Worm (Caenorhabditis elegans) whole organism, late embryonic: ENCODE data around the gene Y53C12A.10.

ENCODE experiments used
- C08G9.2 ChIP-seq: sonication (generic microtip); optimal IDR thresholded peaks from 2 replicates; lab custom pipeline; 2016; ENCODE audit warnings: mild to moderate bottlenecking, missing genetic modification characterization, moderate library complexity, missing compliant biosample characterization
- F13H6.1 ChIP-seq: sonication (generic microtip); optimal IDR thresholded peaks from 2 replicates; lab custom pipeline; 2016; ENCODE audit warnings: missing genetic modification characterization, missing compliant biosample characterization
- K02D7.2 ChIP-seq: sonication (generic microtip); optimal IDR thresholded peaks from 2 replicates; lab custom pipeline; 2017; ENCODE audit warnings: mild to moderate bottlenecking, missing genetic modification characterization, missing compliant biosample characterization
- T23F11.4 ChIP-seq: fragments of 200-800 bp; sonication (Bioruptor generic); optimal IDR thresholded peaks from 2 replicates; lab custom pipeline; 2018; ENCODE audit warnings: mild to moderate bottlenecking, missing genetic modification characterization, missing compliant biosample characterization
- ama-1 ChIP-seq: fragments of 150-350 bp; optimal IDR thresholded peaks from 2 replicates; lab custom pipeline; 2014
- ceh-14 ChIP-seq: sonication (generic microtip); optimal IDR thresholded peaks from 2 replicates; lab custom pipeline; 2016; ENCODE audit warnings: missing genotype, missing genetic modification characterization, missing compliant biosample characterization
- ceh-18 ChIP-seq: sonication (generic microtip); optimal IDR thresholded peaks from 2 replicates; lab custom pipeline; 2016; ENCODE audit warnings: missing genetic modification characterization, missing compliant biosample characterization
- ceh-19 ChIP-seq: fragments of 200-800 bp; sonication (Bioruptor generic); optimal IDR thresholded peaks from 2 replicates; lab custom pipeline; 2018; ENCODE audit warnings: mild to moderate bottlenecking, missing genetic modification characterization, missing compliant biosample characterization
- ceh-24 ChIP-seq: sonication (generic microtip); optimal IDR thresholded peaks from 2 replicates; lab custom pipeline; 2016; ENCODE audit warnings: mild to moderate bottlenecking, missing genetic modification characterization, missing compliant biosample characterization
- ceh-30 ChIP-seq: fragments of 150-350 bp; optimal IDR thresholded peaks from 2 replicates; lab custom pipeline; 2014; ENCODE audit warnings: missing biosample characterization, missing genetic modification characterization
- ceh-31 ChIP-seq: sonication (generic microtip); optimal IDR thresholded peaks from 2 replicates; lab custom pipeline; 2016; ENCODE audit warnings: missing genetic modification characterization, missing compliant biosample characterization
- ceh-34 ChIP-seq: sonication (generic microtip); optimal IDR thresholded peaks from 2 replicates; lab custom pipeline; 2016; ENCODE audit warnings: mild to moderate bottlenecking, missing genetic modification characterization, missing compliant biosample characterization
- ceh-48 ChIP-seq: sonication (generic microtip); optimal IDR thresholded peaks from 2 replicates; lab custom pipeline; 2016; ENCODE audit warnings: missing genetic modification characterization, inconsistent platforms, missing compliant biosample characterization
- ceh-6 ChIP-seq: fragments of 200-800 bp; sonication (Bioruptor generic); optimal IDR thresholded peaks from 2 replicates; lab custom pipeline; 2018; ENCODE audit warnings: mild to moderate bottlenecking, missing genetic modification characterization, missing compliant biosample characterization
- ceh-9 ChIP-seq: sonication (generic microtip); optimal IDR thresholded peaks from 2 replicates; lab custom pipeline; 2016; ENCODE audit warnings: mild to moderate bottlenecking, missing genetic modification characterization, inconsistent platforms, missing compliant biosample characterization
- dve-1 ChIP-seq: sonication (generic microtip); optimal IDR thresholded peaks from 2 replicates; lab custom pipeline; 2017; ENCODE audit warnings: antibody characterized with exemption, mild to moderate bottlenecking, missing genetic modification characterization, missing compliant biosample characterization
- elt-2 ChIP-seq: sonication (generic microtip); optimal IDR thresholded peaks from 2 replicates; lab custom pipeline; 2016; ENCODE audit warnings: missing genetic modification reagents, missing genetic modification characterization, missing compliant biosample characterization
- elt-4 ChIP-seq: sonication (generic microtip); optimal IDR thresholded peaks from 2 replicates; lab custom pipeline; 2016; ENCODE audit warnings: missing genetic modification characterization, missing compliant biosample characterization
- ets-4 ChIP-seq: sonication (generic microtip); optimal IDR thresholded peaks from 2 replicates; lab custom pipeline; 2016; ENCODE audit warnings: missing genetic modification characterization, missing compliant biosample characterization
- eyg-1 ChIP-seq: sonication (generic microtip); optimal IDR thresholded peaks from 2 replicates; lab custom pipeline; 2016; ENCODE audit warnings: missing genotype, missing genetic modification characterization, missing compliant biosample characterization
- fax-1 ChIP-seq: sonication (generic microtip); optimal IDR thresholded peaks from 2 replicates; lab custom pipeline; 2016; ENCODE audit warnings: missing genotype, missing genetic modification characterization, missing compliant biosample characterization
- fkh-10 ChIP-seq: fragments of 150-350 bp; optimal IDR thresholded peaks from 2 replicates; lab custom pipeline; 2014; ENCODE audit warnings: missing biosample characterization, missing genetic modification reagents, missing genetic modification characterization
- hlh-13 ChIP-seq: fragments of 200-800 bp; sonication (Bioruptor generic); optimal IDR thresholded peaks from 2 replicates; lab custom pipeline; 2018; ENCODE audit warnings: mild to moderate bottlenecking, missing genetic modification characterization, missing compliant biosample characterization
- hlh-15 ChIP-seq: sonication (generic microtip); optimal IDR thresholded peaks from 2 replicates; lab custom pipeline; 2016; ENCODE audit warnings: missing genetic modification characterization, missing compliant biosample characterization
- hlh-6 ChIP-seq: sonication (generic microtip); optimal IDR thresholded peaks from 2 replicates; lab custom pipeline; 2016; ENCODE audit warnings: missing genotype, missing genetic modification characterization, missing compliant biosample characterization
- hlh-8 ChIP-seq: sonication (generic microtip); optimal IDR thresholded peaks from 2 replicates; lab custom pipeline; 2016; ENCODE audit warnings: missing genotype, missing genetic modification characterization, missing compliant biosample characterization
- lim-6 ChIP-seq: sonication (generic microtip); optimal IDR thresholded peaks from 2 replicates; lab custom pipeline; 2016; ENCODE audit warnings: missing genetic modification characterization, missing compliant biosample characterization
- nfya-1 ChIP-seq: sonication (generic microtip); optimal IDR thresholded peaks from 2 replicates; lab custom pipeline; 2017; ENCODE audit warnings: missing genetic modification characterization, mild to moderate bottlenecking, missing compliant biosample characterization, antibody characterized with exemption, moderate library complexity
- nhr-11 ChIP-seq: fragments of 150-350 bp; optimal IDR thresholded peaks from 2 replicates; lab custom pipeline; 2014; ENCODE audit warnings: missing biosample characterization, missing genetic modification characterization
- npax-4 ChIP-seq: sonication (generic microtip); optimal IDR thresholded peaks from 2 replicates; lab custom pipeline; 2016; ENCODE audit warnings: missing genetic modification characterization, missing compliant biosample characterization
- odd-2 ChIP-seq: sonication (generic microtip); optimal IDR thresholded peaks from 2 replicates; lab custom pipeline; 2017; ENCODE audit warnings: antibody characterized with exemption, mild to moderate bottlenecking, missing genetic modification characterization, missing compliant biosample characterization
- pag-3 ChIP-seq: sonication (generic microtip); optimal IDR thresholded peaks from 2 replicates; lab custom pipeline; 2016; ENCODE audit warnings: missing compliant biosample characterization, missing genetic modification characterization, borderline replicate concordance
- pqm-1 ChIP-seq: sonication (generic microtip); optimal IDR thresholded peaks from 2 replicates; lab custom pipeline; 2016; ENCODE audit warnings: missing genetic modification characterization, missing compliant biosample characterization
- pros-1 ChIP-seq: fragments of 150-350 bp; optimal IDR thresholded peaks from 2 replicates; lab custom pipeline; 2014; ENCODE audit warnings: missing biosample characterization, missing genetic modification reagents, missing genetic modification characterization
- ref-2 ChIP-seq: sonication (generic microtip); optimal IDR thresholded peaks from 2 replicates; lab custom pipeline; 2016; ENCODE audit warnings: missing genetic modification characterization, missing compliant biosample characterization
- rnt-1 ChIP-seq: sonication (generic microtip); optimal IDR thresholded peaks from 2 replicates; lab custom pipeline; 2016; ENCODE audit warnings: missing genetic modification characterization, missing compliant biosample characterization
- sdc-2 ChIP-seq: sonication (generic microtip); optimal IDR thresholded peaks from 2 replicates; lab custom pipeline; 2016; ENCODE audit warnings: missing genotype, missing genetic modification characterization, missing compliant biosample characterization
- sox-4 ChIP-seq: sonication (generic microtip); optimal IDR thresholded peaks from 2 replicates; lab custom pipeline; 2017; ENCODE audit warnings: mild to moderate bottlenecking, missing genetic modification characterization, inconsistent platforms, missing compliant biosample characterization
- syd-9 ChIP-seq: sonication (generic microtip); optimal IDR thresholded peaks from 2 replicates; lab custom pipeline; 2016; ENCODE audit warnings: mild to moderate bottlenecking, missing genetic modification characterization, moderate library complexity, missing compliant biosample characterization
- ttx-3 ChIP-seq: sonication (generic microtip); optimal IDR thresholded peaks from 2 replicates; lab custom pipeline; 2016; ENCODE audit warnings: missing genetic modification reagents, missing genetic modification characterization, missing compliant biosample characterization
- zip-5 ChIP-seq: sonication (generic microtip); optimal IDR thresholded peaks from 2 replicates; lab custom pipeline; 2016; ENCODE audit warnings: missing genetic modification characterization, missing compliant biosample characterization

Gene Y53C12A.10

ce11 chrII:9704746-9705145 is at the start of gene Y53C12A.10:
Gene Y53C12A.10 (minus strand): TSS chrII:9704846.
- no peak for TF ChIP-seq elt-4 (tag; lab: Kevin White, UChicago)
- no peak for TF ChIP-seq ceh-34
- TF ChIP-seq K02D7.2 (tag; lab: Kevin White, UChicago): no peak
- no peak for TF ChIP-seq T23F11.4 (GFP tag; lab: Kevin White, UChicago)
- no peak for TF ChIP-seq eyg-1 (tag; lab: Kevin White, UChicago)
- TF ChIP-seq ceh-24 (tag; lab: Kevin White, UChicago): no peak
- no peak for TF ChIP-seq nfya-1 (tag; lab: Kevin White, UChicago)
- TF ChIP-seq npax-4 (tag; lab: Kevin White, UChicago): no peak
- no peak for TF ChIP-seq pag-3 (tag; lab: Kevin White, UChicago)
- no peak for TF ChIP-seq ceh-18 (tag; lab: Kevin White, UChicago)
- TF ChIP-seq hlh-6 (tag; lab: Kevin White, UChicago): no peak
- no peak for TF ChIP-seq ceh-31
- TF ChIP-seq ceh-14 (tag; lab: Kevin White, UChicago): no peak
- TF ChIP-seq ceh-9 (tag; lab: Kevin White, UChicago): no peak
- TF ChIP-seq C08G9.2 (tag; lab: Kevin White, UChicago): no peak

ce11 chrII:9753730-9754129 is 49.1 kb upstream of the Y53C12A.10 start, which contains the start of gene ZK1321.1:
Gene ZK1321.1 (plus strand): TSS chrII:9754030.
- TF ChIP-seq sdc-2 (tag; lab: Kevin White, UChicago): no peak

ce11 chrII:9753056-9753455 is 48.4 kb upstream of the Y53C12A.10 start, which contains the start of gene Y53C12B.7:
Gene Y53C12B.7 (minus strand): TSS chrII:9753218.
- no peak for TF ChIP-seq hlh-8 (tag; lab: Kevin White, UChicago)
- TF ChIP-seq ceh-6 (GFP tag; lab: Kevin White, UChicago): no peak
- TF ChIP-seq ceh-24 (tag; lab: Kevin White, UChicago): no peak
- no peak for TF ChIP-seq K02D7.2 (tag; lab: Kevin White, UChicago)
- TF ChIP-seq npax-4 (tag; lab: Kevin White, UChicago): no peak
- no peak for TF ChIP-seq ceh-19 (GFP tag; lab: Kevin White, UChicago)
- no peak for TF ChIP-seq lim-6 (tag; lab: Kevin White, UChicago)
- TF ChIP-seq F13H6.1: no peak
- TF ChIP-seq nfya-1 (tag; lab: Kevin White, UChicago): no peak
- no peak for TF ChIP-seq pros-1 (tag; lab: Kevin White, UChicago)
- no peak for TF ChIP-seq hlh-15 (tag; lab: Kevin White, UChicago)
- TF ChIP-seq hlh-13 (GFP tag; lab: Kevin White, UChicago): no peak
- no peak for TF ChIP-seq odd-2
- no peak for TF ChIP-seq sdc-2 (tag; lab: Kevin White, UChicago)
- no peak for TF ChIP-seq nhr-11 (tag; lab: Kevin White, UChicago)
- no peak for TF ChIP-seq ttx-3 (tag; lab: Kevin White, UChicago)
- no peak for TF ChIP-seq ceh-34
- TF ChIP-seq zip-5 (tag; lab: Kevin White, UChicago): no peak
- no peak for TF ChIP-seq fax-1
- TF ChIP-seq ceh-30 (tag; lab: Kevin White, UChicago): no peak

ce11 chrII:9752278-9752677 is 47.6 kb upstream of the Y53C12A.10 start:
- no peak for TF ChIP-seq pqm-1 (tag; lab: Kevin White, UChicago)
- TF ChIP-seq rnt-1 (tag; lab: Kevin White, UChicago): no peak
- no peak for TF ChIP-seq ceh-31
- TF ChIP-seq sox-4 (tag; lab: Kevin White, UChicago): no peak
- no peak for TF ChIP-seq ceh-48
- no peak for TF ChIP-seq ceh-30 (tag; lab: Kevin White, UChicago)
- TF ChIP-seq sdc-2 (tag; lab: Kevin White, UChicago): no peak
- no peak for TF ChIP-seq syd-9
- no peak for TF ChIP-seq elt-4 (tag; lab: Kevin White, UChicago)
- no peak for TF ChIP-seq ceh-9 (tag; lab: Kevin White, UChicago)
- TF ChIP-seq pros-1 (tag; lab: Kevin White, UChicago): no peak
- no peak for TF ChIP-seq ama-1 (lab: Kevin White, UChicago)
- no peak for TF ChIP-seq ceh-6 (GFP tag; lab: Kevin White, UChicago)
- TF ChIP-seq dve-1 (tag; lab: Kevin White, UChicago): no peak
- TF ChIP-seq fkh-10 (GFP tag; lab: Kevin White, UChicago): no peak
- TF ChIP-seq elt-2 (tag; lab: Kevin White, UChicago): no peak
- no peak for TF ChIP-seq ref-2
- no peak for TF ChIP-seq ets-4 (tag; lab: Kevin White, UChicago)
